Worm (Caenorhabditis elegans) whole organism, L4 larva: ENCODE measurements around the gene R04E5.7.

Experiments
- D1046.2 ChIP-seq: fragments of 200-800 bp; sonication (Bioruptor generic); IDR thresholded peaks from 2 replicates; pipeline ENCODE4 v1.3.6; 2022; ENCODE audit warnings: missing genetic modification characterization, missing compliant biosample characterization
- F49E8.2 ChIP-seq: sonication (generic microtip); optimal IDR thresholded peaks from 2 replicates; lab custom pipeline; 2016; ENCODE audit warnings: missing compliant biosample characterization, mild to moderate bottlenecking, missing genetic modification characterization, borderline replicate concordance
- T20F7.1 ChIP-seq: fragments of 200-800 bp; sonication (Bioruptor generic); optimal IDR thresholded peaks from 2 replicates; lab custom pipeline; 2018; ENCODE audit warnings: mild to moderate bottlenecking, missing genetic modification characterization, missing compliant biosample characterization
- T26A8.4 ChIP-seq: fragments of 200-800 bp; sonication (Bioruptor generic); IDR thresholded peaks from 2 replicates; pipeline ENCODE4 v1.3.6; 2022; ENCODE audit warnings: missing genetic modification characterization, missing compliant biosample characterization
- Y5F2A.4 ChIP-seq: fragments of 200-800 bp; sonication (Bioruptor generic); optimal IDR thresholded peaks from 2 replicates; lab custom pipeline; 2018; ENCODE audit warnings: mild to moderate bottlenecking, missing genetic modification characterization, missing compliant biosample characterization
- aha-1 ChIP-seq: fragments of 150-350 bp; peaks from one replicate; lab custom pipeline; 2014; ENCODE audit warnings: missing biosample characterization, missing genetic modification characterization
- arid-1 ChIP-seq: fragments of 200-800 bp; sonication (Bioruptor generic); conservative IDR thresholded peaks from 2 replicates; pipeline ENCODE4 v1.3.6; 2022; ENCODE audit warnings: missing genetic modification reagents, missing genetic modification characterization, missing compliant biosample characterization
- ceh-20 ChIP-seq: fragments of 200-800 bp; sonication (Bioruptor generic); IDR thresholded peaks from 2 replicates; pipeline ENCODE4 v1.3.6; 2022; ENCODE audit warnings: missing genetic modification reagents, missing genetic modification characterization, missing compliant biosample characterization
- ceh-28 ChIP-seq: fragments of 150-350 bp; optimal IDR thresholded peaks from 2 replicates; lab custom pipeline; 2014; ENCODE audit warnings: missing biosample characterization, missing genetic modification reagents, missing genetic modification characterization
- ces-1 ChIP-seq: fragments of 150-350 bp; sonication (generic microtip); optimal IDR thresholded peaks from 4 replicates; lab custom pipeline; 2014; ENCODE audit warnings: missing biosample characterization, missing genetic modification reagents, missing genetic modification characterization
- cey-2 ChIP-seq: sonication (generic microtip); optimal IDR thresholded peaks from 3 replicates; lab custom pipeline; 2017; ENCODE audit warnings: missing genetic modification characterization, mild to moderate bottlenecking, missing compliant biosample characterization, antibody characterized with exemption, borderline replicate concordance; ENCODE audit not compliant: insufficient read depth
- daf-16 ChIP-seq, 3 experiments: sonication (generic microtip); optimal IDR thresholded peaks; 2 replicates each; lab custom pipeline; 2016 to 2017; ENCODE audit warnings: missing genetic modification characterization in 3 of 3, missing genetic modification reagents in 3 of 3, mild to moderate bottlenecking in 2 of 3, missing compliant biosample characterization in 2 of 3, missing biosample characterization in 1 of 3, moderate library complexity in 1 of 3
- egl-27 ChIP-seq: sonication (generic microtip); optimal IDR thresholded peaks from 3 replicates; lab custom pipeline; 2017; ENCODE audit warnings: missing biosample characterization, missing genetic modification reagents, missing genetic modification characterization
- fos-1 ChIP-seq: fragments of 150-350 bp; optimal IDR thresholded peaks from 2 replicates; lab custom pipeline; 2014; ENCODE audit warnings: missing biosample characterization, missing genetic modification characterization
- hlh-11 ChIP-seq: fragments of 200-800 bp; sonication (Bioruptor generic); optimal IDR thresholded peaks from 2 replicates; lab custom pipeline; 2018; ENCODE audit warnings: mild to moderate bottlenecking, missing genetic modification characterization, missing compliant biosample characterization
- hlh-30 ChIP-seq: sonication (generic microtip); optimal IDR thresholded peaks from 2 replicates; lab custom pipeline; 2017; ENCODE audit warnings: antibody characterized with exemption, mild to moderate bottlenecking, missing genetic modification characterization, missing compliant biosample characterization; ENCODE audit not compliant: insufficient read depth
- lin-1 ChIP-seq: fragments of 200-800 bp; sonication (Bioruptor generic); IDR thresholded peaks from 2 replicates; pipeline ENCODE4 v1.3.6; 2022; ENCODE audit warnings: missing genetic modification reagents, missing genetic modification characterization, missing compliant biosample characterization
- lin-13 ChIP-seq: fragments of 150-350 bp; optimal IDR thresholded peaks from 2 replicates; lab custom pipeline; 2014; ENCODE audit warnings: missing biosample characterization, missing genetic modification reagents, missing genetic modification characterization
- lir-3 ChIP-seq: sonication (generic microtip); optimal IDR thresholded peaks from 2 replicates; lab custom pipeline; 2016; ENCODE audit warnings: mild to moderate bottlenecking, missing genetic modification characterization, missing compliant biosample characterization
- lsy-2 ChIP-seq, 2 experiments: fragments of 150-350 bp in 1 of 2; sonication (generic microtip) in 1 of 2; optimal IDR thresholded peaks; 2 replicates each; lab custom pipeline; 2014 to 2017; ENCODE audit warnings: missing biosample characterization in 2 of 2, missing genetic modification characterization in 2 of 2
- mdt-29 ChIP-seq: fragments of 200-800 bp; sonication (Bioruptor generic); IDR thresholded peaks from 2 replicates; pipeline ENCODE4 v1.3.6; 2022; ENCODE audit warnings: missing genetic modification reagents, missing genetic modification characterization, missing compliant biosample characterization
- mxl-3 ChIP-seq: fragments of 200-800 bp; sonication (Bioruptor generic); optimal IDR thresholded peaks from 2 replicates; lab custom pipeline; 2018; ENCODE audit warnings: mild to moderate bottlenecking, missing genetic modification characterization, missing compliant biosample characterization
- nhr-102 ChIP-seq: sonication (generic microtip); optimal IDR thresholded peaks from 2 replicates; lab custom pipeline; 2016; ENCODE audit warnings: mild to moderate bottlenecking, missing genetic modification characterization, moderate library complexity, missing compliant biosample characterization
- nhr-25 ChIP-seq: sonication (generic microtip); optimal IDR thresholded peaks from 2 replicates; lab custom pipeline; 2017; ENCODE audit warnings: missing genetic modification characterization, mild to moderate bottlenecking, missing compliant biosample characterization, antibody characterized with exemption, moderate library complexity, borderline replicate concordance; ENCODE audit not compliant: insufficient read depth
- nhr-76 ChIP-seq: fragments of 150-350 bp; optimal IDR thresholded peaks from 2 replicates; lab custom pipeline; 2014; ENCODE audit warnings: missing biosample characterization, missing genetic modification characterization
- pha-4 ChIP-seq, 2 experiments: fragments of 150-350 bp in 1 of 2; fragments of 200-800 bp in 1 of 2; sonication (Bioruptor generic) in 1 of 2; IDR thresholded peaks in 1 of 2; optimal IDR thresholded peaks in 1 of 2; 2 replicates each; pipeline versions ENCODE4 v1.3.6 to Lab custom; 2014 to 2022; ENCODE audit warnings: missing genetic modification characterization in 2 of 2, missing genetic modification reagents in 2 of 2, missing biosample characterization in 1 of 2, missing compliant biosample characterization in 1 of 2
- php-3 ChIP-seq: fragments of 200-800 bp; sonication (Bioruptor generic); IDR thresholded peaks from 2 replicates; pipeline ENCODE4 v1.3.6; 2022; ENCODE audit warnings: missing genetic modification reagents, missing genetic modification characterization, missing compliant biosample characterization
- saeg-2 ChIP-seq: fragments of 200-800 bp; sonication (Bioruptor generic); IDR thresholded peaks from 2 replicates; pipeline ENCODE4 v1.3.6; 2022; ENCODE audit warnings: missing genetic modification reagents, missing genetic modification characterization, missing compliant biosample characterization
- sdz-12 ChIP-seq: fragments of 200-800 bp; sonication (Bioruptor generic); optimal IDR thresholded peaks from 2 replicates; lab custom pipeline; 2018; ENCODE audit warnings: mild to moderate bottlenecking, missing genetic modification characterization, missing compliant biosample characterization
- spr-1 ChIP-seq: sonication (generic microtip); optimal IDR thresholded peaks from 2 replicates; lab custom pipeline; 2016; ENCODE audit warnings: mild to moderate bottlenecking, missing genetic modification characterization, missing compliant biosample characterization
- tag-97 ChIP-seq: fragments of 200-800 bp; sonication (Bioruptor generic); IDR thresholded peaks from 2 replicates; pipeline ENCODE4 v1.3.6; 2022; ENCODE audit warnings: missing genetic modification characterization, missing compliant biosample characterization
- tra-1 ChIP-seq: fragments of 200-800 bp; sonication (Bioruptor generic); IDR thresholded peaks from 2 replicates; pipeline ENCODE4 v1.3.6; 2022; ENCODE audit warnings: missing genetic modification reagents, missing genetic modification characterization, missing compliant biosample characterization
- unc-130 ChIP-seq: sonication (generic microtip); optimal IDR thresholded peaks from 2 replicates; lab custom pipeline; 2016; ENCODE audit warnings: missing genetic modification reagents, missing genetic modification characterization, missing compliant biosample characterization
- unc-62 ChIP-seq, 3 experiments: fragments of 150-350 bp in 1 of 3; sonication (generic microtip); optimal IDR thresholded peaks in 2 of 3; peaks in 1 of 3; 1 replicate in 1 of 3; 2 replicates in 2 of 3; lab custom pipeline; 2014 to 2017; ENCODE audit warnings: missing biosample characterization in 3 of 3, missing genetic modification characterization in 3 of 3, missing genetic modification reagents in 3 of 3, missing genotype in 1 of 3
- zfp-2 ChIP-seq: sonication (generic microtip); optimal IDR thresholded peaks from 2 replicates; lab custom pipeline; 2016; ENCODE audit warnings: mild to moderate bottlenecking, missing genetic modification characterization, missing compliant biosample characterization
- zip-11 ChIP-seq: fragments of 200-800 bp; sonication (Bioruptor generic); IDR thresholded peaks from 2 replicates; pipeline ENCODE4 v1.3.6; 2022; ENCODE audit warnings: missing genetic modification characterization, missing compliant biosample characterization
- zip-2 ChIP-seq: fragments of 150-350 bp; optimal IDR thresholded peaks from 2 replicates; lab custom pipeline; 2014; ENCODE audit warnings: missing biosample characterization, missing genetic modification characterization
- ztf-7 ChIP-seq: fragments of 150-350 bp; optimal IDR thresholded peaks from 2 replicates; lab custom pipeline; 2014; ENCODE audit warnings: missing biosample characterization, missing genetic modification characterization

R04E5.7 gene

DNA sequence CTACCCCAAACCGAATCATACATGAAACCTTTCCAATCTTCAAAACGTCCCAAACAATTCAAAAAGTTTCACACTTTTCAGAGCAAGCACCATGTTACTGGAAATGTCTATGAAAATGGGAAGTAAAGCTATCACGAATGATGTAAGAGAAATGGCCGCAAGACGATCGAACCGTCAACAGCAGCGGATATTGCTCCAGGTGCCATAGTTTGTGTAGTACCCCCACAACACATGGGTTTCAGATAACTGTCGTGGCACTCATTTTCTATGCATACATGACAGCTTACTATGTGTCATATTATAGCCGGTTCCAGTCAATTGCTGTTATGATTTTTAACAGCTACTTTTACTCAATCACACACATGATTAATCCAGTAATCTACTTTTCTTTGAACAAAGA lies 12.8 kb downstream of the R04E5.7 start, which contains the start of gene ZK721.3:
Gene ZK721.3, plus strand, starts transcription at position 301 of the 400 bp plus-strand sequence.
- TF ChIP-seq nhr-25 (tag; lab: Kevin White, UChicago) = no peak
- TF ChIP-seq unc-62 (GFP tag; optimal IDR thresholded peaks at IDR 0.05 in 1 of 2; lab: Kevin White, UChicago) = peak in 1 of 2 experiments; percentile 45
- no peak for TF ChIP-seq unc-62 (tag; optimal IDR thresholded peaks at IDR 0.05; lab: Kevin White, UChicago)
- TF ChIP-seq aha-1 = peak; percentile 50
- TF ChIP-seq, all 104 proteins: peak for 2

- TF ChIP-seq ceh-28 (no peak), ceh-20 (GFP tag; lab: Robert Waterston, UW) (no peak), lin-1 (no peak), tra-1 (no peak), T26A8.4 (GFP tag; lab: Robert Waterston, UW) (no peak), zfp-2 (no peak), mdt-29 (GFP tag; lab: Robert Waterston, UW) (no peak), unc-130 (GFP tag; lab: Kevin White, UChicago) (no peak), ztf-7 (no peak), saeg-2 (GFP tag; lab: Robert Waterston, UW) (no peak), pha-4 (GFP tag; IDR thresholded peaks at IDR 0.05; lab: Robert Waterston, UW) (no peak), pha-4 (tag; optimal IDR thresholded peaks at IDR 0.05; lab: Kevin White, UChicago) (no peak), D1046.2 (GFP tag; lab: Robert Waterston, UW) (no peak), lsy-2 (tag; optimal IDR thresholded peaks at IDR 0.05; lab: Kevin White, UChicago) (no peak), arid-1 (no peak), nhr-25 (tag; lab: Kevin White, UChicago) (no peak), sdz-12 (no peak)
Measured at ce11 chrX:8778558-8778957, 18.5 kb downstream of the R04E5.7 start, which contains the start of gene ZK721.4. TSS of gene ZK721.4 (plus strand) at chrX:8778858.

DNA sequence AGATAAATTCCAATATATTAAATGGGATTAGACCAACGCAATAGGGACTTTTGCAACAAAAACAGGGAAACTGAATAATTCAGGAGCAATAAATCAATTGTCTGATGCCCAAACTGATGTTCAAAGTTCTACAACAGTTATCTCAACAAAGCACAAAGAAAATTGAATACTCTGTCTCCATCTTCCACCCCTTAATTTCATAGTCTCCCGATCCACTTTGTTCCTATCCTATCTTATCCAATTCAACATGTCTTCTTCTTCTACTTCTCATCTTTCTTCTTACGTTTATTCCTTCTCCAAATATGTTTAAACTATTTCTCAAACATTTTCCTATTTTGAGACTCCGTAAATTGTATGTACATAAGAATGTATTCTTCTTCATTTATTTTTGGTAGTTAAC lies 26.7 kb downstream of the R04E5.7 start:
- no peak for TF ChIP-seq hlh-30 (tag; lab: Kevin White, UChicago)
- TF ChIP-seq ceh-20 (GFP tag; lab: Robert Waterston, UW) = no peak
- no peak for TF ChIP-seq aha-1
- TF ChIP-seq ces-1 = peak; percentile 11
- no peak for TF ChIP-seq lin-13 (GFP tag; lab: Kevin White, UChicago)
- no peak for TF ChIP-seq F49E8.2 (tag; lab: Kevin White, UChicago)
- no peak for TF ChIP-seq T20F7.1 (GFP tag; lab: Kevin White, UChicago)
- TF ChIP-seq, all 104 proteins: peak for 1

- no peak for TF ChIP-seq T20F7.1 (GFP tag; lab: Kevin White, UChicago)
- TF ChIP-seq hlh-30 (tag; lab: Kevin White, UChicago) = no peak
- TF ChIP-seq hlh-11 (tag; lab: Kevin White, UChicago) = peak; percentile 11
- 0 out of 2 replicates have a peak, but pooled peaks have one; percentile 25 for TF ChIP-seq php-3 (GFP tag; lab: Robert Waterston, UW)
- peak in 1 of 2 experiments; percentile 34 for TF ChIP-seq daf-16 (GFP tag; optimal IDR thresholded peaks at IDR 0.05; lab: Kevin White, UChicago)
- no peak for TF ChIP-seq daf-16 (tag; optimal IDR thresholded peaks at IDR 0.05; lab: Kevin White, UChicago)
- TF ChIP-seq, all 104 proteins: peak for 3
Measured at ce11 chrX:8764044-8764443, 33.0 kb downstream of the R04E5.7 start.

DNA sequence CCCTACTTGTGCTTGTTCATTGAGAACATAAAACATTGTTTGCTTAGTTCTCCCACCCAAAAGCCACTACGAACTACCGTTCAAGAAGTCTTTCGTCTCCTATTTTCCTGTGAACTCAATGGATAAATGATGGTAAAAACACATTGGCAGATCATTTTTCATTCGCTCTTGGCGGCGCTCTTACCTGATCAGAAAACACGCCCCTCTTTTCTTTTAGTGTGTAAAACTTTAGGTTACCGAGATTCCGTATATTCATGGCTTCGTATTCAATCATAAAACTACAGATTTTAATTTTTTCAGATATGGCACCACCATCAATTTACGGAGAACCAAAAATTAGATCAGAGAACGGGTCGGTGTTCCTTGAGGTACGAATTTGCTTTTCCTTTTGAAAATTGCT lies 33.5 kb downstream of the R04E5.7 start, which contains the start of gene zig-12:
Gene zig-12, plus strand, starts transcription at position 301 of the 400 bp plus-strand sequence.
- TF ChIP-seq spr-1 (tag; lab: Kevin White, UChicago) = no peak
- TF ChIP-seq egl-27 (tag; lab: Kevin White, UChicago) = no peak
- no peak for TF ChIP-seq saeg-2 (GFP tag; lab: Robert Waterston, UW)
- no peak for TF ChIP-seq zip-2 (tag; lab: Kevin White, UChicago)
- no peak for TF ChIP-seq nhr-102
- no peak for TF ChIP-seq tag-97 (GFP tag; lab: Robert Waterston, UW)
- TF ChIP-seq mxl-3 (GFP tag; lab: Kevin White, UChicago) = no peak
- no peak for TF ChIP-seq lin-1
- no peak for TF ChIP-seq Y5F2A.4 (GFP tag; lab: Kevin White, UChicago)
- TF ChIP-seq lir-3 (tag; lab: Kevin White, UChicago) = no peak
- no peak for TF ChIP-seq nhr-76 (tag; lab: Kevin White, UChicago)
- no peak for TF ChIP-seq cey-2
- no peak for TF ChIP-seq fos-1
- no peak for TF ChIP-seq zip-11
- TF ChIP-seq, all 104 proteins: peak for 0
